Fruit fly (Drosophila melanogaster): Measurements from ENCODE around the gene hook.

Gene hook

dm6 chr2L:19019160-19019592 lies 14.1 kb downstream of the hook start:
- TF ChIP-seq noc (tag; optimal IDR thresholded peaks at IDR 0.05) = no peak

dm6 chr2L:19018266-19018665 lies 15.0 kb downstream of the hook start:
- TF ChIP-seq noc (tag; optimal IDR thresholded peaks at IDR 0.05) = no peak

- TF ChIP-seq noc (tag; optimal IDR thresholded peaks at IDR 0.05) = no peak
These were observed 16.2 kb downstream of the hook start for dm6 chr2L:19017060-19017459.

DNA sequence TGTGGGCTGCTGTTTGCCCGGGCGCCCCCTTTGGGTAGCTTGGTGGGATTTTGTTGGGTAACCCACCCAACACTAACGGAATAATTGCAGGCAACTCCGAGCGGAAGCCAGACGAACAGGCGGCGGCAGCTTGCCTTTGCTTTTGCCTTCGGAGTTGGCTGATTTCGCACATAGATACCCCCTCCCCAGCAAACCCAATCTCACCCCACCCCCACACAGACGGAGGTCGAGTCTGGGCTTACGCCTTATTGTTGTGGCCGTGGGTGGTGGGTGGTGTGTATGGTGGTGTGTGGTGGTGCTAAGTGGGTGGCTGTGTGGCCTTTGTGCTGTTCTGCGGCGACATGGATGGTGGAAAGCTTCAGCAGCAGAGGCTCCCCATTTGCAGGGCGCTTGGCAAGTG lies 17.7 kb downstream of the hook start:
- no peak for TF ChIP-seq noc (tag; optimal IDR thresholded peaks at IDR 0.05)

- TF ChIP-seq noc (tag; optimal IDR thresholded peaks at IDR 0.05) = no peak
These were observed 18.4 kb downstream of the hook start for dm6 chr2L:19014881-19015366.

DNA sequence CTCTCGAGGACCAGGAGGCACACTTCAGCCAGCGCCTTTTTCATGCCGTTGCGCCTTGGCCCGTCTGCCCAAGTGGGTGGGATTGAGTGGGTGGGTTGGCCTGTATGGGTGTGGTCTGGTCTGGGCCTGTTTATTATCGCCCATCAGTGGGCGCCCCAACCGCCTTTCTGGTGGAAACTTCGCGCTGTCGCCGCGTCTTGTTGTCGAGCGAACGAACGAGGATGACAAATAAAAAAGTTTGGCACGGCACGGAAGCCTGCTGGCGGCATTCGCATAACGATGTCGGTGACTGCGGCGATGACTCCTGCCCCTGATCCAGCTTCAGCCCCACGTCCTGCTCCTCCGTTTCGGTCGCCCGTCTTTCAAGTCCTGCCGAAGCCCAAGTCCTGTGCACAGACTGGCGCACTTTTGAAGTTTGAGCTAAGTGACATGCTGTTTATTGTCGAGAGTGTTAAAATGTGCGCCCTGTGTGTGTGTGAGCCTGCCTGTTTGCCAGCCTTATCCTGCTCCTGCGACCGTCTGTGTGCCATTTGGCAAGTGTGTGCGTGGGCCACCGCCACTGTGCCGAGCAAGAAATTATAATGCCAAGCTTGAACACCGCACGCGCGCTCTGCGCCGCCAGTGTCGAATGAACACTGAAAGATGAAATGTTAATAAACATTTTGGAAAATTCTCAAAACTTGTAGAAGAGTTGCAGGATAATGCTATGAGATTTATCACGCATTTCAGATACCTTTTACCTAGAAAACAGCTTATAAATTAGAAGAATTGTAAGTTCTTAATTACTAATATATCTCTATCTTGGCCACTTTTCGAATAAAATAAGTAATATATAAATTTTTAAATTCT lies 19.0 kb downstream of the hook start:
- TF ChIP-seq noc (tag; optimal IDR thresholded peaks at IDR 0.05) = peak; percentile 23

dm6 chr2L:19012776-19013328 lies 20.4 kb downstream of the hook start:
- no peak for TF ChIP-seq noc (tag; optimal IDR thresholded peaks at IDR 0.05)

DNA sequence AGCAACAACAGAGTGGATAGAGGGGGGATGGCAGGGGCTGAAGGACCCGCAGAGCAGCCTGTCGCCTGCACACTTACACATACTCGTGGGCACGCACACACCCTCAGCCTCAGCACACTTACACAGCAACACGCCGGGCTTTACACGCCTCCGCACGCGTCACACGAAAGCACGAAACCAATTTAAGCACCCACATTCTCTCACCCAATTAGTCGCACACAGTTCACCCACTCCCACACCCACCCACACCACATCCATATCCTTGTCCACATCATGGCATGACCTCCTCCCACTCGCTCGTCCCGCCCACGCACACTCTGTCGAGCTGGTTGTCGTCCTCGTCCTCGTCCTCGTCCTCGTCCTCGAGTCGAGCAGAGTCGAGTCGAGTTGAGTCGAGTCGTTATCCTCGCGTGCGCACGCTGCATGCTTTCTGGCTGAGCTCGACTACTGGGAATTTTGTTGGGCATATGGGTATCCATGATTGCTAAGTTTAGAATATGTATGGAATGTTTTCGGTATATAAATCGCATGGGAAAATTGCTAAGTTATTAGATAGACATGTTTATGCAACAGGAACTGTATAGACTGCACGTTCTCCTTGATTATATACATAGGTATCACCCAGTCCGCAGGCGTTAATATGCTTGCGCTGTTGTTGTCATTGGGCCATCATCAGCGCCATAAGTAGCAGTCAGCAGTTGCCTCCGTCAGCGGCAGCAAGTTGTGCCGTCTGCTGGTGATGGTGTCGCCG lies 21.2 kb downstream of the hook start:
- peak; percentile 54 for TF ChIP-seq noc (tag; optimal IDR thresholded peaks at IDR 0.05)

- TF ChIP-seq noc (tag; optimal IDR thresholded peaks at IDR 0.05) = no peak
These were observed 22.7 kb downstream of the hook start, which contains the start of gene robl37BC for dm6 chr2L:19010566-19010965. robl37BC (plus strand) TSS chr2L:19010866.

dm6 chr2L:19010037-19010436 lies 23.3 kb downstream of the hook start:
- no peak for TF ChIP-seq noc (tag; optimal IDR thresholded peaks at IDR 0.05)

- TF ChIP-seq noc (tag; optimal IDR thresholded peaks at IDR 0.05) = peak; percentile 82
These were observed 24.2 kb downstream of the hook start, which contains the start of gene RpL30 for dm6 chr2L:19009130-19009529. RpL30 (minus strand) TSS chr2L:19009306.

DNA sequence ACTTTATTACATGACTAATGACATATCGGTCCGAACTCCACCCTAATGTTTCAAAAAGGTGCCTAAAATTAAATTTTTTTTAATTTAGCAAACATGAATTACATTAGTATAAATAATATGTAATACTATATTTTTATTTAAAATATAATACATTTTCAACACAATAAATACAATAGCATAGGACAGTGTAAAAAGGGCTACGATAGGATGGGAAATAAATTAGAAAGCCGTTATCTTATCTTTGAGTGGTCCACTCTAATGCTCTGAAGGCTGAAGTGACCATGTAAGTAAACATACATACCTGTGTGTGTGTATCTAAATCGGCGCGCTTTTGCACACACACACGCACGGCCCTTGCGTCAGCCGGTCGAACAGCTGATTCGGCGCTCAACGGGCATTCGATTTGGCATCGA lies 30.3 kb downstream of the hook start, which contains the start of gene CG31793:
Gene CG31793, plus strand, starts transcription at position 409 of the 413 bp plus-strand sequence.
- peak; percentile 88 for TF ChIP-seq noc (tag; optimal IDR thresholded peaks at IDR 0.05)

dm6 chr2L:19002468-19002867 lies 30.8 kb downstream of the hook start:
- TF ChIP-seq noc (tag; optimal IDR thresholded peaks at IDR 0.05) = no peak

- TF ChIP-seq noc (tag; optimal IDR thresholded peaks at IDR 0.05) = no peak
These were observed 36.1 kb downstream of the hook start, which contains the start of gene CG31792 for dm6 chr2L:18997148-18997547. CG31792 (plus strand) TSS chr2L:18997448.

dm6 chr2L:18995660-18996417 lies 37.5 kb downstream of the hook start, which contains the start of gene CG10650:
CG10650 (minus strand) TSS chr2L:18995934.
- TF ChIP-seq noc (tag; optimal IDR thresholded peaks at IDR 0.05) = peak; percentile 14

All from whole organism, larva.